Fruit fly (Drosophila melanogaster) whole organism, embryonic: ENCODE data around the gene CCKLR-17D1.

Source experiments
- B-H1 ChIP-seq: fragments of 200-800 bp; sonication (Bioruptor generic); IDR thresholded peaks from 3 replicates; pipeline ENCODE4 v1.3.6; 2022; ENCODE audit warnings: missing biosample characterization, missing genetic modification characterization
- BEAF-32 ChIP-seq: fragments of 200-800 bp; sonication (Bioruptor generic); optimal IDR thresholded peaks from 3 replicates; lab custom pipeline; 2017; ENCODE audit warnings: missing biosample characterization, missing genetic modification characterization, mild to moderate bottlenecking, moderate library complexity, missing genetic modification reagents
- Blimp-1 ChIP-seq: fragments of 200-800 bp; sonication (Bioruptor generic); optimal IDR thresholded peaks from 3 replicates; lab custom pipeline; 2018; ENCODE audit warnings: missing biosample characterization, missing genetic modification characterization, mild to moderate bottlenecking, moderate library complexity, missing genetic modification reagents
- Bteb2 ChIP-seq: fragments of 200-800 bp; sonication (Bioruptor generic); optimal IDR thresholded peaks from 2 replicates; lab custom pipeline; 2016; ENCODE audit warnings: missing biosample characterization, missing genetic modification characterization
- CG10209 ChIP-seq: fragments of 200-800 bp; sonication (Bioruptor generic); optimal IDR thresholded peaks from 3 replicates; lab custom pipeline; 2017; ENCODE audit warnings: missing biosample characterization, mild to moderate bottlenecking, missing genetic modification characterization, missing genetic modification reagents
- CG10654 ChIP-seq: fragments of 200-800 bp; sonication (Bioruptor generic); optimal IDR thresholded peaks from 2 replicates; lab custom pipeline; 2016; ENCODE audit warnings: missing biosample characterization, missing genetic modification characterization
- CG11695 ChIP-seq: fragments of 200-800 bp; sonication (Bioruptor generic); IDR thresholded peaks from 3 replicates; pipeline ENCODE4 v1.3.6; 2022; ENCODE audit warnings: missing biosample characterization, missing genetic modification characterization
- CG12071 ChIP-seq: fragments of 200-800 bp; sonication (Bioruptor generic); optimal IDR thresholded peaks from 3 replicates; lab custom pipeline; 2018; ENCODE audit warnings: missing biosample characterization, mild to moderate bottlenecking, missing genetic modification characterization
- CG13123 ChIP-seq: fragments of 200-800 bp; sonication (Bioruptor generic); optimal IDR thresholded peaks from 2 replicates; lab custom pipeline; 2016; ENCODE audit warnings: missing biosample characterization, missing genetic modification characterization
- CG13287 ChIP-seq: fragments of 200-800 bp; sonication (Bioruptor generic); IDR thresholded peaks from 2 replicates; pipeline ENCODE4 v1.3.6; 2022; ENCODE audit warnings: missing biosample characterization, missing genetic modification characterization; ENCODE audit not compliant: partially characterized antibody
- CG13624 ChIP-seq: fragments of 200-800 bp; sonication (Bioruptor generic); optimal IDR thresholded peaks from 2 replicates; lab custom pipeline; 2016; ENCODE audit warnings: missing biosample characterization, missing genetic modification characterization
- CG13894 ChIP-seq: fragments of 200-800 bp; sonication (Bioruptor generic); optimal IDR thresholded peaks from 3 replicates; lab custom pipeline; 2018; ENCODE audit warnings: missing biosample characterization, mild to moderate bottlenecking, missing genetic modification characterization, moderate library complexity
- CG15269 ChIP-seq: fragments of 200-800 bp; sonication (Bioruptor generic); optimal IDR thresholded peaks from 2 replicates; lab custom pipeline; 2018; ENCODE audit warnings: missing biosample characterization, mild to moderate bottlenecking, missing genetic modification characterization, moderate library complexity
- CG1602 ChIP-seq: fragments of 200-800 bp; sonication (Bioruptor generic); optimal IDR thresholded peaks from 3 replicates; lab custom pipeline; 2016; ENCODE audit warnings: missing biosample characterization, missing genetic modification characterization
- CG17361 ChIP-seq: fragments of 200-800 bp; sonication (Bioruptor generic); IDR thresholded peaks from 3 replicates; pipeline ENCODE4 v1.3.6; 2022; ENCODE audit warnings: missing biosample characterization, missing genetic modification characterization
- CG18011 ChIP-seq: fragments of 200-800 bp; sonication (Bioruptor generic); optimal IDR thresholded peaks from 2 replicates; lab custom pipeline; 2017; ENCODE audit warnings: missing biosample characterization, missing genetic modification characterization, mild to moderate bottlenecking, moderate library complexity, missing genotype
- CG18262 ChIP-seq: fragments of 200-800 bp; optimal IDR thresholded peaks from 3 replicates; lab custom pipeline; 2019; ENCODE audit warnings: missing biosample characterization, mild to moderate bottlenecking, missing genetic modification characterization, moderate library complexity
- CG2120 ChIP-seq: fragments of 200-800 bp; sonication (Bioruptor generic); optimal IDR thresholded peaks from 3 replicates; lab custom pipeline; 2016; ENCODE audit warnings: missing biosample characterization, missing genetic modification characterization
- CG32532 ChIP-seq: fragments of 200-800 bp; sonication (Bioruptor generic); IDR thresholded peaks from 2 replicates; pipeline ENCODE4 v1.3.6; 2022; ENCODE audit warnings: missing biosample characterization, missing genetic modification characterization
- CG34224 ChIP-seq: fragments of 200-800 bp; sonication (Bioruptor generic); IDR thresholded peaks from 3 replicates; pipeline ENCODE4 v1.3.6; 2022; ENCODE audit warnings: missing biosample characterization, missing genetic modification characterization; ENCODE audit not compliant: partially characterized antibody
- CG34376 ChIP-seq: fragments of 200-800 bp; sonication (Bioruptor generic); optimal IDR thresholded peaks from 2 replicates; lab custom pipeline; 2018; ENCODE audit warnings: missing biosample characterization, mild to moderate bottlenecking, missing genetic modification characterization
- CG5245 ChIP-seq: fragments of 200-800 bp; sonication (Bioruptor generic); optimal IDR thresholded peaks from 3 replicates; lab custom pipeline; 2016; ENCODE audit warnings: missing biosample characterization, missing genetic modification characterization
- CG9876 ChIP-seq: fragments of 200-800 bp; sonication (Bioruptor generic); optimal IDR thresholded peaks from 2 replicates; lab custom pipeline; 2016; ENCODE audit warnings: missing biosample characterization, missing genetic modification characterization
- CTCF ChIP-seq: fragments of 200-800 bp; sonication (Bioruptor generic); optimal IDR thresholded peaks from 2 replicates; lab custom pipeline; 2017; ENCODE audit warnings: missing biosample characterization, mild to moderate bottlenecking, missing genetic modification characterization, moderate library complexity
- D19B ChIP-seq: fragments of 200-800 bp; sonication (Bioruptor generic); optimal IDR thresholded peaks from 2 replicates; lab custom pipeline; 2017; ENCODE audit warnings: missing biosample characterization, mild to moderate bottlenecking, missing genetic modification characterization
- Deaf1 ChIP-seq: fragments of 200-800 bp; optimal IDR thresholded peaks from 3 replicates; lab custom pipeline; 2019; ENCODE audit warnings: missing biosample characterization, mild to moderate bottlenecking, missing genetic modification characterization, moderate library complexity
- Dip2 ChIP-seq: fragments of 200-800 bp; sonication (Bioruptor generic); IDR thresholded peaks from 2 replicates; pipeline ENCODE4 v1.3.6; 2022; ENCODE audit warnings: missing biosample characterization, missing genetic modification characterization
- Ets65A ChIP-seq: fragments of 200-800 bp; sonication (Bioruptor generic); peaks from one replicate; lab custom pipeline; 2016; ENCODE audit warnings: missing biosample characterization, missing genetic modification characterization
- Hand ChIP-seq: fragments of 200-800 bp; sonication (Bioruptor generic); optimal IDR thresholded peaks from 2 replicates; lab custom pipeline; 2017; ENCODE audit warnings: mild to moderate bottlenecking, missing biosample characterization, missing genetic modification reagents, missing genetic modification characterization
- Hr78 ChIP-seq, 2 experiments: fragments of 200-800 bp in 1 of 2; fragments of >200 bp in 1 of 2; sonication (Bioruptor generic) in 1 of 2; optimal IDR thresholded peaks; 2 replicates each; lab custom pipeline; 2017 to 2019; ENCODE audit warnings: missing biosample characterization in 2 of 2, missing genetic modification characterization in 2 of 2, mild to moderate bottlenecking in 1 of 2, moderate library complexity in 1 of 2
- Lim3 ChIP-seq: fragments of 200-800 bp; sonication (Bioruptor generic); IDR thresholded peaks from 2 replicates; pipeline ENCODE4 v1.3.6; 2022; ENCODE audit warnings: missing biosample characterization, missing genetic modification characterization
- Lpt ChIP-seq: fragments of >200 bp; optimal IDR thresholded peaks from 2 replicates; lab custom pipeline; 2018; ENCODE audit warnings: missing biosample characterization, missing genetic modification characterization
- amos ChIP-seq: fragments of 200-800 bp; sonication (Bioruptor generic); IDR thresholded peaks from 2 replicates; pipeline ENCODE4 v1.3.6; 2022; ENCODE audit warnings: missing biosample characterization, missing genetic modification characterization; ENCODE audit not compliant: partially characterized antibody
- aop ChIP-seq: fragments of 200-800 bp; sonication (Bioruptor generic); IDR thresholded peaks from 2 replicates; pipeline ENCODE4 v1.3.6; 2022; ENCODE audit warnings: missing biosample characterization, missing genetic modification characterization
- bigmax ChIP-seq: fragments of 200-800 bp; sonication (Bioruptor generic); optimal IDR thresholded peaks from 2 replicates; lab custom pipeline; 2018; ENCODE audit warnings: missing biosample characterization, mild to moderate bottlenecking, missing genetic modification characterization
- ci ChIP-seq: fragments of 200-800 bp; sonication (Bioruptor generic); IDR thresholded peaks from 3 replicates; pipeline ENCODE4 v1.3.6; 2022; ENCODE audit warnings: missing biosample characterization, missing genetic modification characterization
- gro ChIP-seq: fragments of 200-800 bp; sonication (Bioruptor generic); optimal IDR thresholded peaks from 2 replicates; lab custom pipeline; 2016; ENCODE audit warnings: missing biosample characterization, missing genetic modification characterization
- kay ChIP-seq: fragments of 200-800 bp; sonication (Bioruptor generic); optimal IDR thresholded peaks from 2 replicates; lab custom pipeline; 2016; ENCODE audit warnings: missing biosample characterization, missing genetic modification characterization
- mirr ChIP-seq: fragments of 200-800 bp; sonication (Bioruptor generic); optimal IDR thresholded peaks from 3 replicates; lab custom pipeline; 2018; ENCODE audit warnings: missing biosample characterization, mild to moderate bottlenecking, missing genetic modification characterization
- nau ChIP-seq: fragments of 200-800 bp; sonication (Bioruptor generic); optimal IDR thresholded peaks from 3 replicates; lab custom pipeline; 2017; ENCODE audit warnings: missing biosample characterization, mild to moderate bottlenecking, missing genetic modification characterization, missing genetic modification reagents
- pan ChIP-seq, 4 experiments: fragments of >200 bp in 3 of 4; fragments of 200-800 bp in 1 of 4; sonication (Bioruptor generic) in 1 of 4; optimal IDR thresholded peaks in 3 of 4; IDR thresholded peaks in 1 of 4; 2 replicates each; pipeline versions ENCODE4 v1.3.6 to Lab custom; 2017 to 2022; ENCODE audit warnings: missing biosample characterization in 2 of 4, missing genetic modification characterization in 2 of 4, mixed read lengths in 1 of 4
- pita ChIP-seq: fragments of 200-800 bp; sonication (Bioruptor generic); optimal IDR thresholded peaks from 2 replicates; lab custom pipeline; 2017; ENCODE audit warnings: missing biosample characterization, mild to moderate bottlenecking, missing genetic modification characterization
- repo ChIP-seq: fragments of 200-800 bp; sonication (Bioruptor generic); optimal IDR thresholded peaks from 2 replicates; lab custom pipeline; 2016; ENCODE audit warnings: missing biosample characterization, missing genetic modification characterization
- sd ChIP-seq: fragments of 200-800 bp; sonication (Bioruptor generic); optimal IDR thresholded peaks from 3 replicates; lab custom pipeline; 2018; ENCODE audit warnings: missing biosample characterization, mild to moderate bottlenecking, missing genetic modification characterization, moderate library complexity
- slp2 ChIP-seq: fragments of 200-800 bp; sonication (Bioruptor generic); optimal IDR thresholded peaks from 2 replicates; lab custom pipeline; 2016; ENCODE audit warnings: missing biosample characterization, missing genetic modification characterization
- stwl ChIP-seq: fragments of 200-800 bp; sonication (Bioruptor generic); optimal IDR thresholded peaks from 3 replicates; lab custom pipeline; 2018; ENCODE audit warnings: missing biosample characterization, mild to moderate bottlenecking, missing genetic modification characterization, moderate library complexity
- ttk ChIP-seq: fragments of 200-800 bp; sonication (Bioruptor generic); IDR thresholded peaks from 2 replicates; pipeline ENCODE4 v2.1.2; 2022; ENCODE audit warnings: missing biosample characterization, missing genetic modification characterization
- vfl ChIP-seq: fragments of 200-800 bp; sonication (Bioruptor generic); optimal IDR thresholded peaks from 2 replicates; lab custom pipeline; 2016; ENCODE audit warnings: missing biosample characterization, missing genetic modification characterization
- zfh1 ChIP-seq: fragments of 200-800 bp; sonication (Bioruptor generic); IDR thresholded peaks from 3 replicates; pipeline ENCODE4 v1.3.6; 2022; ENCODE audit warnings: missing biosample characterization, missing genetic modification characterization

The CCKLR-17D1 gene

dm6 chrX:18709565-18709964 lies 16.8 kb downstream of the CCKLR-17D1 start, which contains the start of gene Cyp308a1:
TSS of gene Cyp308a1 (plus strand) at chrX:18709865.
- TF ChIP-seq CG15269 (tag; lab: Kevin White, UChicago) (no peak), CG5245 (GFP tag; lab: Kevin White, UChicago) (no peak), CG10654 (GFP tag; lab: Kevin White, UChicago) (no peak), Lim3 (GFP tag; lab: Robert Waterston, UW) (no peak), CG1602 (GFP tag; lab: Kevin White, UChicago) (no peak), nau (no peak), CG34224 (GFP tag; lab: Robert Waterston, UW) (no peak), CG12071 (GFP tag; lab: Kevin White, UChicago) (no peak), D19B (no peak)

DNA sequence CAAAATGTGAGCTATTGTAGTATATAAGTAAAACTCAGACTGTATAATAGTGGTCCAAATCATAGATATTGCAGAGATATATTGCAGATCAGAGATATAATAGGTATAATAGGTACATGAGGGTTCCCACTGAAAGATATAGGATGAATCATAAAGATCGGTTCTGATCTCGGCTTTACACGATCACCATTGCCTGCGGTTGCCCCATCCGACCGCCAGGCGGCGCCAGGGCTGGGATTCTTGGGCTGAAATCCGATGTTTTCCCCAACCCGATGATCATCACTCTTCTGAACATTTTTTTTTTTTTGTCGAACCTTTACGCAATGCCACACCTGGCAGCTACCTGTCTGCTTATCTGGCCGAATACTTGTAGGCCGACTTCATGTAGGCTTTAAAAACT lies 22.5 kb downstream of the CCKLR-17D1 start:
- TF ChIP-seq CG10209 (GFP tag; lab: Kevin White, UChicago), result no peak
- peak; percentile 43 for TF ChIP-seq Ets65A
- peak; percentile 26 for TF ChIP-seq pita (GFP tag; lab: Kevin White, UChicago)
- TF ChIP-seq Hand (GFP tag; lab: Kevin White, UChicago), result no peak
- TF ChIP-seq Lpt (GFP tag; lab: Kevin White, UChicago), result no peak
- no peak for TF ChIP-seq CG13123 (GFP tag; lab: Kevin White, UChicago)
- TF ChIP-seq CG18262 (tag; lab: Kevin White, UChicago), result no peak
- no peak for TF ChIP-seq CG9876 (GFP tag; lab: Kevin White, UChicago)
- TF ChIP-seq CG13624 (GFP tag; lab: Kevin White, UChicago), result no peak
- peak; percentile 89 for TF ChIP-seq CTCF (GFP tag; lab: Kevin White, UChicago)
- TF ChIP-seq kay (GFP tag; lab: Kevin White, UChicago), result peak; percentile 61
- TF ChIP-seq vfl (GFP tag; lab: Kevin White, UChicago), result no peak
- peak; percentile 79 for TF ChIP-seq Dip2 (GFP tag; lab: Robert Waterston, UW)
- peak; percentile 16 for TF ChIP-seq CG13894 (tag; lab: Kevin White, UChicago)
- 0 out of 3 replicates have a peak, but pooled peaks have one; percentile 28 for TF ChIP-seq zfh1 (GFP tag; lab: Robert Waterston, UW)
- no peak for TF ChIP-seq ttk (GFP tag; lab: Robert Waterston, UW)
- TF ChIP-seq slp2 (GFP tag; lab: Kevin White, UChicago), result no peak
- peak; percentile 4 for TF ChIP-seq Blimp-1 (GFP tag; lab: Kevin White, UChicago)
- no peak for TF ChIP-seq CG17361
- TF ChIP-seq Lim3 (GFP tag; lab: Robert Waterston, UW), result no peak
- no peak for TF ChIP-seq CG34224 (GFP tag; lab: Robert Waterston, UW)
- TF ChIP-seq bigmax (GFP tag; lab: Kevin White, UChicago), result no peak
- no peak for TF ChIP-seq gro (GFP tag; lab: Kevin White, UChicago)
- TF ChIP-seq aop (GFP tag; lab: Robert Waterston, UW), result no peak
- no peak for TF ChIP-seq CG11695 (GFP tag; lab: Robert Waterston, UW)
- no peak for TF ChIP-seq Bteb2 (GFP tag; lab: Kevin White, UChicago)
- TF ChIP-seq BEAF-32 (GFP tag; lab: Kevin White, UChicago), result no peak
- no peak for TF ChIP-seq CG34376 (GFP tag; lab: Kevin White, UChicago)
- TF ChIP-seq CG2120 (GFP tag; lab: Kevin White, UChicago), result no peak
- TF ChIP-seq CG32532 (GFP tag; lab: Robert Waterston, UW), result 0 out of 2 replicates have a peak, but pooled peaks have one; percentile 14
- peak; percentile 51 for TF ChIP-seq CG18011
- no peak for TF ChIP-seq D19B
- TF ChIP-seq stwl (tag; lab: Kevin White, UChicago), result peak; percentile 29
- TF ChIP-seq Deaf1 (tag; lab: Kevin White, UChicago), result peak; percentile 84
- TF ChIP-seq pan (optimal IDR thresholded peaks at IDR 0.05; lab: Kevin White, UChicago), result no peak
- no peak for TF ChIP-seq pan (GFP tag; optimal IDR thresholded peaks at IDR 0.05 in 1 of 2, IDR thresholded peaks at IDR 0.05 in 1 of 2)
- TF ChIP-seq B-H1 (GFP tag; lab: Robert Waterston, UW), result no peak
- no peak for TF ChIP-seq CG13287
- no peak for TF ChIP-seq sd
- TF ChIP-seq ci (GFP tag; lab: Robert Waterston, UW), result 0 out of 3 replicates have a peak, but pooled peaks have one; percentile 14
- TF ChIP-seq repo (GFP tag; lab: Kevin White, UChicago), result no peak
- no peak for TF ChIP-seq mirr (GFP tag; lab: Kevin White, UChicago)
- no peak for TF ChIP-seq Hr78 (GFP tag; optimal IDR thresholded peaks at IDR 0.05; lab: Kevin White, UChicago)
- no peak for TF ChIP-seq amos (GFP tag; lab: Robert Waterston, UW)
